Worm (Caenorhabditis elegans) whole organism, L4 larva: Measurements from ENCODE around the gene sams-5.
A peak's percentile ranks its signal among the peaks of the same experiment; 100 is the strongest.

ENCODE experiments used
- D1046.2 ChIP-seq: fragments of 200-800 bp; sonication (Bioruptor generic); IDR thresholded peaks from 2 replicates; pipeline ENCODE4 v1.3.6; 2022; ENCODE audit warnings: missing genetic modification characterization, missing compliant biosample characterization
- F26F4.8 ChIP-seq: fragments of 200-800 bp; sonication (Bioruptor generic); conservative IDR thresholded peaks from 2 replicates; pipeline ENCODE4 v1.3.6; 2022; ENCODE audit warnings: missing genetic modification characterization, missing compliant biosample characterization
- F44E2.7 ChIP-seq: fragments of 200-800 bp; sonication (Bioruptor generic); IDR thresholded peaks from 2 replicates; pipeline ENCODE4 v2.1.2; 2022; ENCODE audit warnings: missing genetic modification characterization, missing compliant biosample characterization
- T20F7.1 ChIP-seq: fragments of 200-800 bp; sonication (Bioruptor generic); optimal IDR thresholded peaks from 2 replicates; lab custom pipeline; 2018; ENCODE audit warnings: mild to moderate bottlenecking, missing genetic modification characterization, missing compliant biosample characterization
- Y105C5A.15 ChIP-seq: fragments of 200-800 bp; sonication (Bioruptor generic); IDR thresholded peaks from 2 replicates; pipeline ENCODE4 v1.3.6; 2022; ENCODE audit warnings: missing genetic modification characterization, missing compliant biosample characterization
- attf-4 ChIP-seq: sonication (generic microtip); optimal IDR thresholded peaks from 3 replicates; lab custom pipeline; 2017; ENCODE audit warnings: missing biosample characterization, missing genetic modification characterization
- ceh-20 ChIP-seq: fragments of 200-800 bp; sonication (Bioruptor generic); IDR thresholded peaks from 2 replicates; pipeline ENCODE4 v1.3.6; 2022; ENCODE audit warnings: missing genetic modification reagents, missing genetic modification characterization, missing compliant biosample characterization
- ceh-28 ChIP-seq: fragments of 150-350 bp; optimal IDR thresholded peaks from 2 replicates; lab custom pipeline; 2014; ENCODE audit warnings: missing biosample characterization, missing genetic modification reagents, missing genetic modification characterization
- dpl-1 ChIP-seq: fragments of 150-350 bp; optimal IDR thresholded peaks from 2 replicates; lab custom pipeline; 2014; ENCODE audit warnings: missing biosample characterization, missing genetic modification reagents, missing genetic modification characterization
- dve-1 ChIP-seq: sonication (generic microtip); optimal IDR thresholded peaks from 2 replicates; lab custom pipeline; 2017; ENCODE audit warnings: antibody characterized with exemption, mild to moderate bottlenecking, missing genetic modification characterization, missing compliant biosample characterization; ENCODE audit not compliant: insufficient read depth
- egl-27 ChIP-seq: sonication (generic microtip); optimal IDR thresholded peaks from 3 replicates; lab custom pipeline; 2017; ENCODE audit warnings: missing biosample characterization, missing genetic modification reagents, missing genetic modification characterization
- egl-43 ChIP-seq: fragments of 200-800 bp; sonication (Bioruptor generic); IDR thresholded peaks from 2 replicates; pipeline ENCODE4 v1.3.6; 2022; ENCODE audit warnings: missing genetic modification reagents, missing genetic modification characterization, missing compliant biosample characterization
- fkh-10 ChIP-seq: fragments of 150-350 bp; optimal IDR thresholded peaks from 2 replicates; lab custom pipeline; 2014; ENCODE audit warnings: missing biosample characterization, missing genetic modification reagents, missing genetic modification characterization
- fos-1 ChIP-seq: fragments of 150-350 bp; optimal IDR thresholded peaks from 2 replicates; lab custom pipeline; 2014; ENCODE audit warnings: missing biosample characterization, missing genetic modification characterization
- gei-8 ChIP-seq: fragments of 200-800 bp; sonication (Bioruptor generic); optimal IDR thresholded peaks from 2 replicates; lab custom pipeline; 2018; ENCODE audit warnings: mild to moderate bottlenecking, missing genetic modification characterization, missing compliant biosample characterization
- hif-1 ChIP-seq, 2 experiments: sonication (generic microtip); optimal IDR thresholded peaks; 2 replicates each; lab custom pipeline; 2016 to 2017; ENCODE audit warnings: missing compliant biosample characterization in 2 of 2, missing genetic modification characterization in 2 of 2, missing genetic modification reagents in 2 of 2, missing genotype in 2 of 2, mild to moderate bottlenecking in 1 of 2
- hlh-11 ChIP-seq: fragments of 200-800 bp; sonication (Bioruptor generic); optimal IDR thresholded peaks from 2 replicates; lab custom pipeline; 2018; ENCODE audit warnings: mild to moderate bottlenecking, missing genetic modification characterization, missing compliant biosample characterization
- lim-7 ChIP-seq: fragments of 200-800 bp; sonication (Bioruptor generic); IDR thresholded peaks from 2 replicates; pipeline ENCODE4 v1.3.6; 2022; ENCODE audit warnings: missing genetic modification characterization, missing compliant biosample characterization
- lin-15B ChIP-seq: fragments of 150-350 bp; sonication (generic microtip); optimal IDR thresholded peaks from 3 replicates; lab custom pipeline; 2014; ENCODE audit warnings: missing biosample characterization, missing genetic modification characterization
- lin-38 ChIP-seq: fragments of 200-800 bp; sonication (Bioruptor generic); IDR thresholded peaks from 2 replicates; pipeline ENCODE4 v1.3.6; 2022; ENCODE audit warnings: missing genetic modification reagents, missing genetic modification characterization, missing compliant biosample characterization
- lsy-2 ChIP-seq, 2 experiments: fragments of 150-350 bp in 1 of 2; sonication (generic microtip) in 1 of 2; optimal IDR thresholded peaks; 2 replicates each; lab custom pipeline; 2014 to 2017; ENCODE audit warnings: missing biosample characterization in 2 of 2, missing genetic modification characterization in 2 of 2
- madf-9 ChIP-seq: fragments of 200-800 bp; sonication (Bioruptor generic); conservative IDR thresholded peaks from 2 replicates; pipeline ENCODE4 v1.3.6; 2022; ENCODE audit warnings: missing genetic modification reagents, missing genetic modification characterization, missing compliant biosample characterization
- mdt-29 ChIP-seq: fragments of 200-800 bp; sonication (Bioruptor generic); IDR thresholded peaks from 2 replicates; pipeline ENCODE4 v1.3.6; 2022; ENCODE audit warnings: missing genetic modification reagents, missing genetic modification characterization, missing compliant biosample characterization
- mep-1 ChIP-seq: fragments of 150-350 bp; sonication (generic microtip); optimal IDR thresholded peaks from 3 replicates; lab custom pipeline; 2014; ENCODE audit warnings: missing biosample characterization, missing genetic modification characterization
- mxl-2 ChIP-seq: fragments of 200-800 bp; sonication (Bioruptor generic); conservative IDR thresholded peaks from 2 replicates; pipeline ENCODE4 v1.3.6; 2022; ENCODE audit warnings: missing genetic modification reagents, missing genetic modification characterization, missing compliant biosample characterization
- nhr-10 ChIP-seq: fragments of 150-350 bp; optimal IDR thresholded peaks from 2 replicates; lab custom pipeline; 2014; ENCODE audit warnings: missing biosample characterization, missing genetic modification characterization
- nhr-11 ChIP-seq: fragments of 150-350 bp; optimal IDR thresholded peaks from 2 replicates; lab custom pipeline; 2014; ENCODE audit warnings: missing biosample characterization, missing genetic modification characterization
- nhr-25 ChIP-seq: sonication (generic microtip); optimal IDR thresholded peaks from 2 replicates; lab custom pipeline; 2017; ENCODE audit warnings: missing genetic modification characterization, mild to moderate bottlenecking, missing compliant biosample characterization, antibody characterized with exemption, moderate library complexity, borderline replicate concordance; ENCODE audit not compliant: insufficient read depth
- nhr-28 ChIP-seq: fragments of 150-350 bp; optimal IDR thresholded peaks from 2 replicates; lab custom pipeline; 2014; ENCODE audit warnings: missing biosample characterization, missing genetic modification characterization
- nhr-48 ChIP-seq: sonication (generic microtip); optimal IDR thresholded peaks from 2 replicates; lab custom pipeline; 2016; ENCODE audit warnings: mild to moderate bottlenecking, missing genetic modification characterization, missing compliant biosample characterization
- nhr-76 ChIP-seq: fragments of 150-350 bp; optimal IDR thresholded peaks from 2 replicates; lab custom pipeline; 2014; ENCODE audit warnings: missing biosample characterization, missing genetic modification characterization
- pha-4 ChIP-seq, 2 experiments: fragments of 150-350 bp in 1 of 2; fragments of 200-800 bp in 1 of 2; sonication (Bioruptor generic) in 1 of 2; IDR thresholded peaks in 1 of 2; optimal IDR thresholded peaks in 1 of 2; 2 replicates each; pipeline versions ENCODE4 v1.3.6 to Lab custom; 2014 to 2022; ENCODE audit warnings: missing genetic modification characterization in 2 of 2, missing genetic modification reagents in 2 of 2, missing biosample characterization in 1 of 2, missing compliant biosample characterization in 1 of 2
- pqm-1 ChIP-seq: sonication (generic microtip); optimal IDR thresholded peaks from 2 replicates; lab custom pipeline; 2017; ENCODE audit warnings: missing biosample characterization, missing genetic modification characterization
- rbr-2 ChIP-seq: sonication (generic microtip); optimal IDR thresholded peaks from 2 replicates; lab custom pipeline; 2016; ENCODE audit warnings: missing genotype, missing genetic modification characterization, missing compliant biosample characterization
- saeg-2 ChIP-seq: fragments of 200-800 bp; sonication (Bioruptor generic); IDR thresholded peaks from 2 replicates; pipeline ENCODE4 v1.3.6; 2022; ENCODE audit warnings: missing genetic modification reagents, missing genetic modification characterization, missing compliant biosample characterization
- sdz-12 ChIP-seq: fragments of 200-800 bp; sonication (Bioruptor generic); optimal IDR thresholded peaks from 2 replicates; lab custom pipeline; 2018; ENCODE audit warnings: mild to moderate bottlenecking, missing genetic modification characterization, missing compliant biosample characterization
- set-16 ChIP-seq: fragments of 200-800 bp; sonication (Bioruptor generic); IDR thresholded peaks from 2 replicates; pipeline ENCODE4 v1.3.6; 2022; ENCODE audit warnings: missing genetic modification reagents, missing genetic modification characterization, missing compliant biosample characterization
- snpc-1.2 ChIP-seq: fragments of 200-800 bp; sonication (Bioruptor generic); IDR thresholded peaks from 2 replicates; pipeline ENCODE4 v1.3.6; 2022; ENCODE audit warnings: missing genetic modification reagents, missing genetic modification characterization, missing compliant biosample characterization
- spr-1 ChIP-seq: sonication (generic microtip); optimal IDR thresholded peaks from 2 replicates; lab custom pipeline; 2016; ENCODE audit warnings: mild to moderate bottlenecking, missing genetic modification characterization, missing compliant biosample characterization
- unc-130 ChIP-seq: sonication (generic microtip); optimal IDR thresholded peaks from 2 replicates; lab custom pipeline; 2016; ENCODE audit warnings: missing genetic modification reagents, missing genetic modification characterization, missing compliant biosample characterization
- unc-62 ChIP-seq, 3 experiments: fragments of 150-350 bp in 1 of 3; sonication (generic microtip); optimal IDR thresholded peaks in 2 of 3; peaks in 1 of 3; 1 replicate in 1 of 3; 2 replicates in 2 of 3; lab custom pipeline; 2014 to 2017; ENCODE audit warnings: missing biosample characterization in 3 of 3, missing genetic modification characterization in 3 of 3, missing genetic modification reagents in 3 of 3, missing genotype in 1 of 3
- zip-2 ChIP-seq: fragments of 150-350 bp; optimal IDR thresholded peaks from 2 replicates; lab custom pipeline; 2014; ENCODE audit warnings: missing biosample characterization, missing genetic modification characterization
- ztf-11 ChIP-seq: fragments of 150-350 bp; optimal IDR thresholded peaks from 2 replicates; lab custom pipeline; 2014; ENCODE audit warnings: missing biosample characterization, missing genetic modification characterization

Gene sams-5

ce11 chrIV:6279392-6279791, at the start of gene sams-5:
sams-5 (minus strand) TSS chrIV:6279522.
- TF ChIP-seq nhr-10 (no peak), F44E2.7 (GFP tag; lab: Robert Waterston, UW) (no peak), spr-1 (tag; lab: Kevin White, UChicago) (no peak), dve-1 (tag; lab: Kevin White, UChicago) (no peak), F26F4.8 (no peak), nhr-25 (tag; lab: Kevin White, UChicago) (no peak), ceh-20 (GFP tag; lab: Robert Waterston, UW) (no peak), unc-62 (GFP tag; optimal IDR thresholded peaks at IDR 0.05 in 1 of 2; lab: Kevin White, UChicago) (no peak), unc-62 (tag; optimal IDR thresholded peaks at IDR 0.05; lab: Kevin White, UChicago) (no peak), set-16 (no peak), Y105C5A.15 (no peak), snpc-1.2 (GFP tag; lab: Robert Waterston, UW) (no peak), gei-8 (GFP tag; lab: Kevin White, UChicago) (no peak)

DNA sequence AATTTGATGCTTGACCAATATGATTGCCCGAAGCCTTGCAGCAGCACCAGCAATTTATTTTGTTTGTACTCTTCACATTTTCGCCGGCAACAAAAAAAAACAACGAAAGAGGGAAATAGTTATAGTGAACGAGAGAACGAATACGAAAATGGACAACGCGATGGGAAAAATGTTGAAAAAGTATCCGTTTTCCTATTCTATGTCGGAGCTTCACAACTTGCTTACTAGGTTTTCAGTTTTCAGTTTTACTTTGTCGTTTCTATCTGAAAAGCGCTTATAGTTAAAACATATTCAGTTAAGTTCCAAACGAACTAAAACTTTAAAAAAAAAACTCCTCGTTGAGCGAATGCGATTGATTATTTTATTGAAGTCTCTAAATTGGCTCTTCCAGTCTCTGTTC, 48.9 kb upstream of the sams-5 start:
- TF ChIP-seq Y105C5A.15 (no peak), unc-62 (GFP tag; optimal IDR thresholded peaks at IDR 0.05 in 1 of 2; lab: Kevin White, UChicago) (peak in 1 of 2 experiments; percentile 94), unc-62 (tag; optimal IDR thresholded peaks at IDR 0.05; lab: Kevin White, UChicago) (no peak)

DNA sequence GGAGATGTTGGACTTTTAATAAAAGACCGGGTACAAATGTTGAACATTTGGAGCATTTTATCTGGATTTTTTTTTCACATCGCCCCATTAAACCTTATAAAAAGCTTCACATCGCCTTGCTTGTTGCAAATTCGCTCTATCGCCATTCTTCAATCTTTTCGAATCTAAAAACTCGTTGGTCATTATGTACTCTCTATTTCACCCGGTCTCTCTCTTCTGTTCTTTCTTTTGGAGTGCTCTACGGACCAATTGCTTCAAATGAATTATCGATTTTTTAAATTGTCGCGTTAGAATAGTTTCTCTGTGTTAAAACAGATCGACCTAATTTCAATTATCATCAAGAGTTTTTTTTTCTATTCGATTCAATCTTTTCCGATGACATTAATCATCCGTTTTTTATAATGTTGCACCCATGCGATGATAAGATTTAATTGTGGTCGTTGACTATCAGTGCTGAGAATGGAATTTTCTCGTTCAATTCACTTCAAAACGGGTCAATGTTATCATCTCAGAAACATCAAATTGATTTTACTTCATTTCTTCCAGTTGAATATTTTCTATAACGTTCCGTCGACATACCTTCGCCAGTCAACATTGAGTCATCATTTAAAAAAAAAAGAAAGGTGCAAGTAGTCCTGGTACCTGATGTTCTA, 48.2 kb upstream of the sams-5 start:
- TF ChIP-seq ceh-28 (tag; lab: Kevin White, UChicago) (peak; percentile 69), F26F4.8 (no peak), mxl-2 (GFP tag; lab: Robert Waterston, UW) (no peak), hlh-11 (tag; lab: Kevin White, UChicago) (peak; percentile 46), egl-43 (GFP tag; lab: Robert Waterston, UW) (no peak), dpl-1 (peak; percentile 17), nhr-10 (no peak), set-16 (no peak), lim-7 (GFP tag; lab: Robert Waterston, UW) (no peak), rbr-2 (tag; lab: Kevin White, UChicago) (no peak), lin-38 (peak; percentile 51), nhr-25 (tag; lab: Kevin White, UChicago) (no peak), dve-1 (tag; lab: Kevin White, UChicago) (peak; percentile 38), pqm-1 (peak; percentile 40), madf-9 (GFP tag; lab: Robert Waterston, UW) (no peak), lin-15B (tag; lab: Kevin White, UChicago) (no peak), lsy-2 (tag; optimal IDR thresholded peaks at IDR 0.05; lab: Kevin White, UChicago) (peak in 1 of 2 experiments; percentile 59), nhr-48 (tag; lab: Kevin White, UChicago) (peak; percentile 19), unc-130 (no peak), ztf-11 (tag; lab: Kevin White, UChicago) (no peak), mep-1 (no peak), egl-27 (tag; lab: Kevin White, UChicago) (no peak), nhr-11 (tag; lab: Kevin White, UChicago) (no peak), spr-1 (tag; lab: Kevin White, UChicago) (no peak), hif-1 (tag; optimal IDR thresholded peaks at IDR 0.05; lab: Kevin White, UChicago) (no peak), pha-4 (GFP tag; IDR thresholded peaks at IDR 0.05; lab: Robert Waterston, UW) (no peak), pha-4 (tag; optimal IDR thresholded peaks at IDR 0.05; lab: Kevin White, UChicago) (no peak), ceh-20 (GFP tag; lab: Robert Waterston, UW) (0 out of 2 replicates have a peak, but pooled peaks have one; percentile 25), nhr-76 (tag; lab: Kevin White, UChicago) (no peak), fkh-10 (GFP tag; lab: Kevin White, UChicago) (no peak), saeg-2 (GFP tag; lab: Robert Waterston, UW) (no peak), T20F7.1 (peak; percentile 17), mdt-29 (GFP tag; lab: Robert Waterston, UW) (no peak), attf-4 (no peak), Y105C5A.15 (no peak), fos-1 (tag; lab: Kevin White, UChicago) (no peak), sdz-12 (no peak), D1046.2 (no peak), nhr-28 (tag; lab: Kevin White, UChicago) (peak; percentile 64), zip-2 (tag; lab: Kevin White, UChicago) (no peak)
